Worm (Caenorhabditis elegans): Measurements from ENCODE around the gene Y9C2UA.1.

DNA sequence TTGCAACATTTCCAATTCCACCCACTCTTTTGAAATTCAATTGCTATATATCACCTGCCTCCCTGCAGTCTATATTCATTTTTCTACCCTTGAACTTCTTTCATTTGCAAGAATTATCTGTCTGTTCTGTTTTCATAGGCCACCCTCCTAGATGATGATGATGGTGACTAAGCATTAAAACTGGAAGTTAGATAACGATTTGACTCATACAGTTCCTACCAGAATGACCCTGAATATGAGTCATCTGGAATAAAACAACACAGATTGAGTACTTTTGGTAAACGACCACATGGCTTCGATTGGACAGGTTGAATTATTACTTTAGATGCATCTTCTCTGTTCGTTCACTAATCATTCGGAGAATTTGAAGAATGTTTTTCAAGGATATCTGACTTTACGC is 15.1 kb upstream of the Y9C2UA.1 start:
- no peak for TF ChIP-seq him-1 (tag; optimal IDR thresholded peaks at IDR 0.05)
- TF ChIP-seq dao-5 (tag; optimal IDR thresholded peaks at IDR 0.05) = no peak

Data from whole organism, L4/young adult.